Worm (Caenorhabditis elegans) whole organism, L2 larva: Measurements from ENCODE around the gene fbxb-83.
"Not testable (repeated sequence)": the region's sequence is repeated elsewhere in the genome, so short reads cannot be mapped to it uniquely, and the experiment has no call there.

Source experiments
- C34F6.9 ChIP-seq: fragments of 150-350 bp; optimal IDR thresholded peaks from 2 replicates; lab custom pipeline; 2014; ENCODE audit warnings: missing biosample characterization, missing genetic modification characterization
- F13H6.1 ChIP-seq: sonication (generic microtip); optimal IDR thresholded peaks from 2 replicates; lab custom pipeline; 2016; ENCODE audit warnings: missing genetic modification characterization, missing compliant biosample characterization
- R02D3.7 ChIP-seq: fragments of 150-350 bp; optimal IDR thresholded peaks from 2 replicates; lab custom pipeline; 2014; ENCODE audit warnings: missing biosample characterization, missing genetic modification characterization
- Y55F3AM.14 ChIP-seq: fragments of 200-800 bp; sonication (Bioruptor generic); optimal IDR thresholded peaks from 2 replicates; lab custom pipeline; 2018; ENCODE audit warnings: mild to moderate bottlenecking, missing genetic modification characterization, missing compliant biosample characterization
- ZK546.5 ChIP-seq: sonication (generic microtip); optimal IDR thresholded peaks from 2 replicates; lab custom pipeline; 2017; ENCODE audit warnings: missing biosample characterization, missing genetic modification characterization
- alr-1 ChIP-seq: fragments of 150-350 bp; optimal IDR thresholded peaks from 2 replicates; lab custom pipeline; 2014; ENCODE audit warnings: missing biosample characterization, missing genetic modification characterization
- aly-2 ChIP-seq: fragments of 150-350 bp; optimal IDR thresholded peaks from 2 replicates; lab custom pipeline; 2014; ENCODE audit warnings: missing biosample characterization, missing genetic modification characterization
- ama-1 ChIP-seq: fragments of 150-350 bp; optimal IDR thresholded peaks from 2 replicates; lab custom pipeline; 2018; ENCODE audit warnings: inconsistent platforms
- blmp-1 ChIP-seq: sonication (generic microtip); optimal IDR thresholded peaks from 2 replicates; lab custom pipeline; 2017; ENCODE audit warnings: missing genetic modification characterization, mild to moderate bottlenecking, missing compliant biosample characterization, antibody characterized with exemption, moderate library complexity; ENCODE audit not compliant: insufficient read depth
- ceh-16 ChIP-seq: fragments of 150-350 bp; optimal IDR thresholded peaks from 2 replicates; lab custom pipeline; 2014; ENCODE audit warnings: missing biosample characterization, missing genetic modification characterization
- ceh-82 ChIP-seq: fragments of 150-350 bp; optimal IDR thresholded peaks from 2 replicates; lab custom pipeline; 2014; ENCODE audit warnings: missing biosample characterization, missing genetic modification characterization
- crh-2 ChIP-seq: sonication (generic microtip); optimal IDR thresholded peaks from 2 replicates; lab custom pipeline; 2017; ENCODE audit warnings: missing biosample characterization, missing genetic modification characterization
- dmd-4 ChIP-seq: sonication (generic microtip); optimal IDR thresholded peaks from 2 replicates; lab custom pipeline; 2017; ENCODE audit warnings: missing biosample characterization, missing genetic modification characterization
- elt-1 ChIP-seq: fragments of 150-350 bp; optimal IDR thresholded peaks from 2 replicates; lab custom pipeline; 2014; ENCODE audit warnings: missing biosample characterization, missing genetic modification characterization
- elt-3 ChIP-seq: sonication (generic microtip); optimal IDR thresholded peaks from 2 replicates; lab custom pipeline; 2017; ENCODE audit warnings: missing biosample characterization, missing genetic modification characterization
- fos-1 ChIP-seq: fragments of 150-350 bp; optimal IDR thresholded peaks from 2 replicates; lab custom pipeline; 2014; ENCODE audit warnings: missing biosample characterization, missing genetic modification characterization
- gmeb-1 ChIP-seq: fragments of 150-350 bp; optimal IDR thresholded peaks from 2 replicates; lab custom pipeline; 2014; ENCODE audit warnings: missing biosample characterization, missing genetic modification characterization
- lin-11 ChIP-seq: fragments of 150-350 bp; sonication (generic microtip); optimal IDR thresholded peaks from 2 replicates; lab custom pipeline; 2014; ENCODE audit warnings: missing biosample characterization, missing genetic modification characterization, inconsistent platforms, mixed read lengths
- lin-13 ChIP-seq: fragments of 150-350 bp; optimal IDR thresholded peaks from 2 replicates; lab custom pipeline; 2014; ENCODE audit warnings: missing biosample characterization, missing genetic modification reagents, missing genetic modification characterization
- lin-39 ChIP-seq: fragments of 150-350 bp; optimal IDR thresholded peaks from 2 replicates; lab custom pipeline; 2014; ENCODE audit warnings: missing biosample characterization, missing genetic modification reagents, missing genetic modification characterization
- lsy-2 ChIP-seq, 2 experiments: fragments of 150-350 bp in 1 of 2; sonication (generic microtip) in 1 of 2; optimal IDR thresholded peaks; 2 replicates each; lab custom pipeline; 2014 to 2017; ENCODE audit warnings: missing biosample characterization in 2 of 2, missing genetic modification characterization in 2 of 2
- mab-5 ChIP-seq: fragments of 150-350 bp; optimal IDR thresholded peaks from 2 replicates; lab custom pipeline; 2014; ENCODE audit warnings: missing biosample characterization, missing genetic modification characterization
- mdl-1 ChIP-seq, 2 experiments: fragments of 150-350 bp in 1 of 2; sonication (generic microtip) in 1 of 2; optimal IDR thresholded peaks; 2 replicates each; lab custom pipeline; 2017; ENCODE audit warnings: missing biosample characterization in 2 of 2, missing genetic modification characterization in 2 of 2
- nhr-11 ChIP-seq: fragments of 150-350 bp; optimal IDR thresholded peaks from 2 replicates; lab custom pipeline; 2014; ENCODE audit warnings: missing biosample characterization, missing genetic modification characterization
- nhr-12 ChIP-seq: fragments of 150-350 bp; optimal IDR thresholded peaks from 2 replicates; lab custom pipeline; 2014; ENCODE audit warnings: missing biosample characterization, missing genetic modification characterization
- nhr-129 ChIP-seq: fragments of 150-350 bp; optimal IDR thresholded peaks from 2 replicates; lab custom pipeline; 2014; ENCODE audit warnings: missing biosample characterization, missing genetic modification characterization
- nhr-21 ChIP-seq: fragments of 150-350 bp; optimal IDR thresholded peaks from 2 replicates; lab custom pipeline; 2014; ENCODE audit warnings: missing biosample characterization, missing genetic modification characterization
- nhr-23 ChIP-seq: fragments of 150-350 bp; optimal IDR thresholded peaks from 2 replicates; lab custom pipeline; 2014; ENCODE audit warnings: missing biosample characterization, missing genetic modification reagents, missing genetic modification characterization
- nhr-237 ChIP-seq: fragments of 150-350 bp; optimal IDR thresholded peaks from 2 replicates; lab custom pipeline; 2014; ENCODE audit warnings: missing biosample characterization, missing genetic modification characterization
- nhr-25 ChIP-seq: fragments of 150-350 bp; sonication (generic microtip); optimal IDR thresholded peaks from 3 replicates; lab custom pipeline; 2014; ENCODE audit warnings: missing biosample characterization, missing genetic modification characterization
- nhr-77 ChIP-seq: fragments of 150-350 bp; optimal IDR thresholded peaks from 2 replicates; lab custom pipeline; 2014; ENCODE audit warnings: missing biosample characterization, missing genetic modification characterization
- peb-1 ChIP-seq: fragments of 150-350 bp; optimal IDR thresholded peaks from 2 replicates; lab custom pipeline; 2014; ENCODE audit warnings: missing biosample characterization, missing genetic modification characterization
- sem-4 ChIP-seq: fragments of 150-350 bp; optimal IDR thresholded peaks from 2 replicates; lab custom pipeline; 2014; ENCODE audit warnings: missing biosample characterization, missing genetic modification reagents, missing genetic modification characterization
- skn-1 ChIP-seq: sonication (generic microtip); optimal IDR thresholded peaks from 2 replicates; lab custom pipeline; 2017; ENCODE audit warnings: missing biosample characterization, missing genetic modification characterization
- sma-3 ChIP-seq: sonication (generic microtip); optimal IDR thresholded peaks from 2 replicates; lab custom pipeline; 2016; ENCODE audit warnings: missing genetic modification reagents, missing genetic modification characterization, missing compliant biosample characterization
- sma-9 ChIP-seq, 2 experiments: fragments of 150-350 bp in 1 of 2; sonication (generic microtip) in 1 of 2; optimal IDR thresholded peaks; 2 replicates each; lab custom pipeline; 2014 to 2016; ENCODE audit warnings: missing genetic modification characterization in 2 of 2, mild to moderate bottlenecking in 1 of 2, missing biosample characterization in 1 of 2, missing compliant biosample characterization in 1 of 2, missing genetic modification reagents in 1 of 2, moderate library complexity in 1 of 2
- snpc-4 ChIP-seq: fragments of 150-350 bp; optimal IDR thresholded peaks from 2 replicates; lab custom pipeline; 2014; ENCODE audit warnings: missing biosample characterization, missing genetic modification characterization
- unc-62 ChIP-seq: fragments of 150-350 bp; optimal IDR thresholded peaks from 2 replicates; lab custom pipeline; 2014; ENCODE audit warnings: missing biosample characterization, missing genetic modification reagents, missing genetic modification characterization
- zag-1 ChIP-seq: fragments of 150-350 bp; optimal IDR thresholded peaks from 2 replicates; lab custom pipeline; 2014; ENCODE audit warnings: missing biosample characterization, missing genetic modification characterization
- ztf-1 ChIP-seq: fragments of 200-800 bp; sonication (Bioruptor generic); conservative IDR thresholded peaks from 2 replicates; pipeline ENCODE4 v1.3.6; 2022; ENCODE audit warnings: missing genetic modification characterization, missing compliant biosample characterization
- ztf-11 ChIP-seq: sonication (generic microtip); optimal IDR thresholded peaks from 2 replicates; lab custom pipeline; 2017; ENCODE audit warnings: missing biosample characterization, missing genetic modification characterization

Gene fbxb-83

DNA sequence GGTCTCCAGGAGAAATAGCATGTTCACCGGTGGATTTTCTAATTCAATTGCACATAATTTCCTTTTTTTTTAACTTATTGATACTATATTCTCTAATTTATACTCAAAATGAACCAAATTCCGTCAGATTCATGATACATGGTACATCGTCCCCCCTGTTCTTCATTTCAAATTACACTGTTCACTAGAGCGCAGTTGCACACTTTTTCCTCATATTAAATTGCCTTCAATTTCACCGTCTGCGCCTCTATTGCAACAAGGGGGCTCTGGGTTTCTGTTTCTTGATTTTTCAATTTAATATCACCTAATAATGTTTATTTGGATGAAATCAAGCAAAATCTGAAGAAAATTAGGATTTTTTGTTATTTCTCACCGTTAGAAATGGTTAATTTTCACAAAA is 13.4 kb downstream of the fbxb-83 start (continued):
- TF ChIP-seq nhr-77 (tag; lab: Kevin White, UChicago) (no peak), sem-4 (no peak), nhr-12 (tag; lab: Kevin White, UChicago) (no peak), nhr-23 (tag; lab: Kevin White, UChicago) (no peak), snpc-4 (tag; lab: Kevin White, UChicago) (no peak), mdl-1 (tag; optimal IDR thresholded peaks at IDR 0.05; lab: Kevin White, UChicago) (no peak), Y55F3AM.14 (GFP tag; lab: Kevin White, UChicago) (no peak), elt-1 (tag; lab: Kevin White, UChicago) (no peak), alr-1 (tag; lab: Kevin White, UChicago) (no peak), ceh-82 (tag; lab: Kevin White, UChicago) (no peak), crh-2 (peak; percentile 60), mab-5 (tag; lab: Kevin White, UChicago) (no peak), C34F6.9 (peak; percentile 83), blmp-1 (no peak), peb-1 (tag; lab: Kevin White, UChicago) (no peak), dmd-4 (tag; lab: Kevin White, UChicago) (no peak), ama-1 (lab: Kevin White, UChicago) (no peak), elt-3 (tag; lab: Kevin White, UChicago) (no peak), nhr-21 (tag; lab: Kevin White, UChicago) (peak; percentile 16)
- TF ChIP-seq, all 48 proteins: peak for 11

DNA sequence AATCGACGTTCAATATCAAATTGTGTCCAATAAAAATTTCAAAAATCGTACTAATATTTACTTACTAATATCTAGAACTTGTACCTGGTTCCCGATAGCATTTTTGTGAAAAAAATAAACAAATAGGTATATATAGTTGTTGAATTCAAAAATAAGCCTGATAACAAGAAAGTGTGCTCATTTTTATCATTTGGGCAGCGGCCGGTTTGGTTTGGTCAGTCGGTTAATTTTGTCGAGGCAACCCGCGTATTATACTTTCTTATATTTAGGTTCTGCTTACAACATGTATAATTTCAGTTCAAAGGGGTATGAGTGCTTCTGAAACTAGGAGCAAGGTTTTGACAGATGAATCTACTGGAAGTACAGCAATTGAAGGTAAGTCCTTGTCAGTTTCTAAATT is 14.4 kb downstream of the fbxb-83 start, which contains the start of the genes nhr-280 and C29F9.2:
nhr-280 (minus strand) TSS at position 101 of the 400 bp plus-strand sequence.
C29F9.2 (plus strand) TSS at position 298 of the 400 bp plus-strand sequence.
- no peak for TF ChIP-seq nhr-129 (tag; lab: Kevin White, UChicago)
- TF ChIP-seq alr-1 (tag; lab: Kevin White, UChicago), result no peak
- TF ChIP-seq F13H6.1 (tag; lab: Kevin White, UChicago), result no peak
- no peak for TF ChIP-seq crh-2
- TF ChIP-seq lsy-2 (tag; optimal IDR thresholded peaks at IDR 0.05; lab: Kevin White, UChicago), result no peak
- no peak for TF ChIP-seq nhr-237 (tag; lab: Kevin White, UChicago)
- no peak for TF ChIP-seq ztf-11 (tag; lab: Kevin White, UChicago)
- TF ChIP-seq R02D3.7 (tag; lab: Kevin White, UChicago), result no peak
- no peak for TF ChIP-seq lin-13 (GFP tag; lab: Kevin White, UChicago)
- no peak for TF ChIP-seq lin-11 (tag; lab: Kevin White, UChicago)
- no peak for TF ChIP-seq lin-39 (tag; lab: Kevin White, UChicago)
- no peak for TF ChIP-seq nhr-12 (tag; lab: Kevin White, UChicago)
- TF ChIP-seq unc-62 (GFP tag; lab: Kevin White, UChicago), result no peak
- no peak for TF ChIP-seq sma-9 (GFP tag; optimal IDR thresholded peaks at IDR 0.05; lab: Kevin White, UChicago)
- no peak for TF ChIP-seq sma-9 (tag; optimal IDR thresholded peaks at IDR 0.05; lab: Kevin White, UChicago)
- TF ChIP-seq, all 48 proteins: peak for 0

ce11 chrIII:124478-124877 is 20.5 kb downstream of the fbxb-83 start, which contains the start of gene pals-23:
TSS of gene pals-23 (plus strand) at chrIII:124778.
- no peak for TF ChIP-seq C34F6.9
- TF ChIP-seq elt-1 (tag; lab: Kevin White, UChicago), result no peak
- TF ChIP-seq mdl-1 (tag; optimal IDR thresholded peaks at IDR 0.05; lab: Kevin White, UChicago), result no peak

- TF ChIP-seq fos-1, nhr-12, nhr-77 (tag; lab: Kevin White, UChicago): not testable (repeated sequence)
Measured at ce11 chrIII:121983-122449, 23.0 kb downstream of the fbxb-83 start, which contains the start of gene C29F9.12. TSS of gene C29F9.12 (minus strand) at chrIII:122033.

- TF ChIP-seq fos-1 (tag; lab: Kevin White, UChicago) (peak; percentile 84), zag-1 (tag; lab: Kevin White, UChicago) (no peak), nhr-129 (tag; lab: Kevin White, UChicago) (no peak), sma-9 (GFP tag; optimal IDR thresholded peaks at IDR 0.05; lab: Kevin White, UChicago) (peak; percentile 8), sma-9 (tag; optimal IDR thresholded peaks at IDR 0.05; lab: Kevin White, UChicago) (no peak), ztf-11 (tag; lab: Kevin White, UChicago) (no peak), ZK546.5 (no peak), ceh-16 (tag; lab: Kevin White, UChicago) (no peak), lin-39 (tag; lab: Kevin White, UChicago) (no peak), elt-1 (tag; lab: Kevin White, UChicago) (no peak), C34F6.9 (no peak), sma-3 (GFP tag; lab: Kevin White, UChicago) (no peak), nhr-25 (no peak), nhr-11 (tag; lab: Kevin White, UChicago) (no peak), peb-1 (tag; lab: Kevin White, UChicago) (no peak), ztf-1 (GFP tag; lab: Robert Waterston, UW) (no peak), unc-62 (GFP tag; lab: Kevin White, UChicago) (no peak), ceh-82 (tag; lab: Kevin White, UChicago) (no peak), R02D3.7 (tag; lab: Kevin White, UChicago) (no peak), crh-2 (peak; percentile 16), nhr-12 (tag; lab: Kevin White, UChicago) (no peak), lin-11 (tag; lab: Kevin White, UChicago) (no peak), F13H6.1 (tag; lab: Kevin White, UChicago) (peak; percentile 8), alr-1 (tag; lab: Kevin White, UChicago) (no peak), gmeb-1 (tag; lab: Kevin White, UChicago) (peak; percentile 26), skn-1 (no peak), mdl-1 (tag; optimal IDR thresholded peaks at IDR 0.05; lab: Kevin White, UChicago) (no peak), nhr-77 (tag; lab: Kevin White, UChicago) (no peak), aly-2 (no peak)
Measured at ce11 chrIII:120199-120598, 24.8 kb downstream of the fbxb-83 start, which contains the start of gene pals-24. TSS of gene pals-24 (plus strand) at chrIII:120435.
